Fruit fly (Drosophila melanogaster) whole organism, embryonic: ENCODE results near the gene CG14339.

Source experiments
- MESR4 ChIP-seq: fragments of 200-800 bp; sonication (Bioruptor generic); optimal IDR thresholded peaks from 2 replicates; lab custom pipeline; 2018; ENCODE audit warnings: missing biosample characterization, mild to moderate bottlenecking, missing genetic modification characterization, moderate library complexity
- Med ChIP-seq: fragments of 200-800 bp; sonication (Bioruptor generic); peaks from one replicate; lab custom pipeline; 2016; ENCODE audit warnings: missing biosample characterization, missing genetic modification characterization, mild to moderate bottlenecking, inconsistent platforms, moderate library complexity
- Sry-β ChIP-seq: fragments of 200-800 bp; sonication (Bioruptor generic); optimal IDR thresholded peaks from 2 replicates; lab custom pipeline; 2018; ENCODE audit warnings: missing biosample characterization, mild to moderate bottlenecking, missing genetic modification characterization, moderate library complexity
- amos ChIP-seq: fragments of 200-800 bp; sonication (Bioruptor generic); IDR thresholded peaks from 2 replicates; pipeline ENCODE4 v1.3.6; 2022; ENCODE audit warnings: missing biosample characterization, missing genetic modification characterization; ENCODE audit not compliant: partially characterized antibody
- cas ChIP-seq: fragments of 200-800 bp; sonication (Bioruptor generic); IDR thresholded peaks from 2 replicates; pipeline ENCODE4 v1.3.6; 2022; ENCODE audit warnings: missing biosample characterization, missing genetic modification characterization
- crol ChIP-seq: fragments of 200-800 bp; sonication (Bioruptor generic); IDR thresholded peaks from 2 replicates; pipeline ENCODE4 v1.3.6; 2022; ENCODE audit warnings: missing biosample characterization, missing genetic modification characterization
- cwo ChIP-seq: fragments of 200-800 bp; sonication (Bioruptor generic); optimal IDR thresholded peaks from 3 replicates; lab custom pipeline; 2017; ENCODE audit warnings: missing biosample characterization, missing genetic modification characterization, mild to moderate bottlenecking, moderate library complexity, missing genetic modification reagents
- dati ChIP-seq: fragments of 200-800 bp; sonication (Bioruptor generic); IDR thresholded peaks from 2 replicates; pipeline ENCODE4 v1.3.6; 2022; ENCODE audit warnings: missing biosample characterization, missing genetic modification characterization
- ewg ChIP-seq: fragments of 200-800 bp; sonication (Bioruptor generic); optimal IDR thresholded peaks from 3 replicates; lab custom pipeline; 2017; ENCODE audit warnings: mild to moderate bottlenecking, missing biosample characterization, missing genetic modification reagents, missing genetic modification characterization
- odd ChIP-seq: fragments of 200-800 bp; sonication (Bioruptor generic); optimal IDR thresholded peaks from 2 replicates; lab custom pipeline; 2017; ENCODE audit warnings: missing biosample characterization, mild to moderate bottlenecking, missing genetic modification characterization
- sc ChIP-seq, 3 experiments: fragments of >200 bp in 2 of 3; fragments of 200-800 bp in 1 of 3; sonication (Bioruptor generic) in 1 of 3; optimal IDR thresholded peaks; 2 replicates in 2 of 3; 3 replicates in 1 of 3; lab custom pipeline; 2017; ENCODE audit warnings: mild to moderate bottlenecking in 1 of 3, missing biosample characterization in 1 of 3, missing genetic modification characterization in 1 of 3, missing genetic modification reagents in 1 of 3
- sisA ChIP-seq: fragments of 200-800 bp; sonication (Bioruptor generic); IDR thresholded peaks from 2 replicates; pipeline ENCODE4 v1.3.6; 2022; ENCODE audit warnings: missing biosample characterization, missing genetic modification characterization

DNA sequence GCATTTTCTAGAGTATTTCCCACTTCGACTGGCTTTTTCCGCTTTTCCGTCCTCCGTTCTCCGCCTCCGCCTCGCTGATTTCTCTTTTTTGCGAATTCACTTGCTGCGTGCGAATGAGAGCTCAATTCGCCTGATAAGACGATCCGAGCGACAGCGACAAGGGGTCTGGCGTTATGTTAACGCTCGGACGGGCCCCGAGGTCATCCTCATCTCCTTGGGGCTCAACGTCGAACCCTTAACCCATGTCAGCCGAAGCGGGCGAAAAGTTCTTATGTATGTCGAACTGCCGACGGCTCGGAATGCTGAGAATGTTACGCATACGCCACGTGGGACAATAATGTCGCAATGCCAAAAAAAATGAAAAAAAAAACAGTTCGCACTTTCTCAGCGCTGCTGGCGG is 12.9 kb upstream of the CG14339 start:
- TF ChIP-seq cas (GFP tag; lab: Robert Waterston, UW) (no peak), crol (no peak), sisA (no peak), sc (optimal IDR thresholded peaks at IDR 0.05; lab: Kevin White, UChicago) (no peak), sc (GFP tag; optimal IDR thresholded peaks at IDR 0.05; lab: Kevin White, UChicago) (no peak), dati (no peak), cwo (GFP tag; lab: Kevin White, UChicago) (no peak), ewg (no peak), Sry-β (GFP tag; lab: Kevin White, UChicago) (no peak), odd (no peak), MESR4 (GFP tag; lab: Kevin White, UChicago) (no peak), Med (no peak), amos (no peak)
